Fruit fly (Drosophila melanogaster) whole organism, prepupa: ENCODE measurements around the gene CG43732.

ENCODE experiments used
- Blimp-1 ChIP-seq: fragments of 200-800 bp; sonication (Bioruptor generic); optimal IDR thresholded peaks from 3 replicates; lab custom pipeline; 2017; ENCODE audit warnings: missing biosample characterization, missing genetic modification characterization, mild to moderate bottlenecking, moderate library complexity, missing genetic modification reagents
- CG10631 ChIP-seq: fragments of 200-800 bp; sonication (Bioruptor generic); optimal IDR thresholded peaks from 2 replicates; lab custom pipeline; 2016; ENCODE audit warnings: missing biosample characterization, missing genetic modification characterization
- CG10669 ChIP-seq: fragments of 200-800 bp; sonication (Bioruptor generic); optimal IDR thresholded peaks from 3 replicates; lab custom pipeline; 2018; ENCODE audit warnings: missing biosample characterization, mild to moderate bottlenecking, missing genetic modification characterization, moderate library complexity
- CG11294 ChIP-seq: fragments of 200-800 bp; sonication (Bioruptor generic); IDR thresholded peaks from 2 replicates; pipeline ENCODE4 v1.3.6; 2022; ENCODE audit warnings: missing biosample characterization, missing genetic modification characterization
- CG11902 ChIP-seq: fragments of 200-800 bp; sonication (Bioruptor generic); optimal IDR thresholded peaks from 3 replicates; lab custom pipeline; 2016; ENCODE audit warnings: missing biosample characterization, missing genetic modification characterization
- CG15336 ChIP-seq: fragments of 200-800 bp; sonication (Bioruptor generic); IDR thresholded peaks from 2 replicates; pipeline ENCODE4 v1.3.6; 2022; ENCODE audit warnings: missing biosample characterization, missing genetic modification characterization
- CG1621 ChIP-seq: fragments of 200-800 bp; sonication (Bioruptor generic); optimal IDR thresholded peaks from 3 replicates; lab custom pipeline; 2018; ENCODE audit warnings: missing biosample characterization, mild to moderate bottlenecking, missing genetic modification characterization
- CG16779 ChIP-seq: fragments of 200-800 bp; sonication (Bioruptor generic); optimal IDR thresholded peaks from 3 replicates; lab custom pipeline; 2017; ENCODE audit warnings: missing biosample characterization, mild to moderate bottlenecking, missing genetic modification characterization
- CG3032 ChIP-seq: fragments of 200-800 bp; optimal IDR thresholded peaks from 2 replicates; lab custom pipeline; 2019; ENCODE audit warnings: missing biosample characterization, mild to moderate bottlenecking, missing genetic modification characterization, moderate library complexity
- CG31627 ChIP-seq: fragments of 200-800 bp; sonication (Bioruptor generic); optimal IDR thresholded peaks from 3 replicates; lab custom pipeline; 2016; ENCODE audit warnings: missing biosample characterization, missing genetic modification characterization
- CG32006 ChIP-seq: fragments of 200-800 bp; sonication (Bioruptor generic); optimal IDR thresholded peaks from 3 replicates; lab custom pipeline; 2017; ENCODE audit warnings: missing biosample characterization, mild to moderate bottlenecking, missing genetic modification characterization
- CG34406 ChIP-seq: fragments of 200-800 bp; sonication (Bioruptor generic); optimal IDR thresholded peaks from 3 replicates; lab custom pipeline; 2016; ENCODE audit warnings: missing biosample characterization, missing genetic modification characterization
- CG3919 ChIP-seq: fragments of 200-800 bp; sonication (Bioruptor generic); optimal IDR thresholded peaks from 3 replicates; lab custom pipeline; 2016; ENCODE audit warnings: missing biosample characterization, missing genetic modification characterization
- CG4318 ChIP-seq: fragments of 200-800 bp; sonication (Bioruptor generic); optimal IDR thresholded peaks from 3 replicates; lab custom pipeline; 2017; ENCODE audit warnings: missing biosample characterization, mild to moderate bottlenecking, missing genetic modification characterization
- CG6163 ChIP-seq: fragments of 200-800 bp; sonication (Bioruptor generic); IDR thresholded peaks from 3 replicates; pipeline ENCODE4 v1.3.6; 2022; ENCODE audit warnings: missing biosample characterization, missing genetic modification characterization
- CG6276 ChIP-seq: fragments of 200-800 bp; sonication (Bioruptor generic); optimal IDR thresholded peaks from 2 replicates; lab custom pipeline; 2017; ENCODE audit warnings: missing biosample characterization, mild to moderate bottlenecking, missing genetic modification characterization
- CG6792 ChIP-seq: fragments of 200-800 bp; sonication (Bioruptor generic); optimal IDR thresholded peaks from 3 replicates; lab custom pipeline; 2016; ENCODE audit warnings: missing biosample characterization, missing genetic modification characterization
- CG6808 ChIP-seq: fragments of 200-800 bp; sonication (Bioruptor generic); optimal IDR thresholded peaks from 3 replicates; lab custom pipeline; 2017; ENCODE audit warnings: missing biosample characterization, missing genetic modification characterization, mild to moderate bottlenecking, moderate library complexity, missing genetic modification reagents
- CG6854 ChIP-seq: fragments of 200-800 bp; sonication (Bioruptor generic); optimal IDR thresholded peaks from 2 replicates; lab custom pipeline; 2017; ENCODE audit warnings: missing biosample characterization, mild to moderate bottlenecking, missing genetic modification characterization
- CG7368 ChIP-seq: fragments of 200-800 bp; sonication (Bioruptor generic); optimal IDR thresholded peaks from 3 replicates; lab custom pipeline; 2016; ENCODE audit warnings: missing biosample characterization, missing genetic modification characterization
- CG8119 ChIP-seq: fragments of 200-800 bp; sonication (Bioruptor generic); IDR thresholded peaks from 3 replicates; pipeline ENCODE4 v1.3.6; 2022; ENCODE audit warnings: missing biosample characterization, missing genetic modification characterization
- CG8319 ChIP-seq: fragments of 200-800 bp; sonication (Bioruptor generic); optimal IDR thresholded peaks from 3 replicates; lab custom pipeline; 2016; ENCODE audit warnings: missing biosample characterization, missing genetic modification characterization
- CG9139 ChIP-seq: fragments of 200-800 bp; sonication (Bioruptor generic); optimal IDR thresholded peaks from 3 replicates; lab custom pipeline; 2017; ENCODE audit warnings: missing biosample characterization, mild to moderate bottlenecking, missing genetic modification characterization
- Eip75B ChIP-seq: fragments of 200-800 bp; sonication (Bioruptor generic); optimal IDR thresholded peaks from 3 replicates; lab custom pipeline; 2016; ENCODE audit warnings: missing biosample characterization, missing genetic modification characterization
- Eip93F ChIP-seq: fragments of 200-800 bp; sonication (Bioruptor generic); optimal IDR thresholded peaks from 2 replicates; lab custom pipeline; 2016; ENCODE audit warnings: missing biosample characterization, mild to moderate bottlenecking, missing genetic modification characterization
- Ets21C ChIP-seq: fragments of 200-800 bp; sonication (Bioruptor generic); optimal IDR thresholded peaks from 3 replicates; lab custom pipeline; 2016; ENCODE audit warnings: missing biosample characterization, missing genetic modification characterization
- Gug ChIP-seq: fragments of 200-800 bp; sonication (Bioruptor generic); IDR thresholded peaks from 2 replicates; pipeline ENCODE4 v1.3.6; 2022; ENCODE audit warnings: missing biosample characterization, missing genetic modification characterization
- Hr38 ChIP-seq: sonication (Bioruptor generic); optimal IDR thresholded peaks from 2 replicates; lab custom pipeline; 2016; ENCODE audit warnings: missing biosample characterization, missing genetic modification characterization
- Hr39 ChIP-seq: fragments of 200-800 bp; sonication (Bioruptor generic); optimal IDR thresholded peaks from 2 replicates; lab custom pipeline; 2016; ENCODE audit warnings: missing biosample characterization, missing genetic modification characterization
- Hr4 ChIP-seq: fragments of 200-800 bp; sonication (Bioruptor generic); optimal IDR thresholded peaks from 3 replicates; lab custom pipeline; 2016; ENCODE audit warnings: missing biosample characterization, missing genetic modification characterization
- Lpt ChIP-seq: fragments of 200-800 bp; sonication (Bioruptor generic); optimal IDR thresholded peaks from 3 replicates; lab custom pipeline; 2016; ENCODE audit warnings: missing biosample characterization, missing genetic modification characterization
- Met ChIP-seq: fragments of 200-800 bp; sonication (Bioruptor generic); optimal IDR thresholded peaks from 3 replicates; lab custom pipeline; 2016; ENCODE audit warnings: missing biosample characterization, missing genetic modification characterization
- OdsH ChIP-seq: fragments of 200-800 bp; sonication (Bioruptor generic); optimal IDR thresholded peaks from 3 replicates; lab custom pipeline; 2016; ENCODE audit warnings: missing biosample characterization, missing genetic modification characterization
- Smox ChIP-seq: fragments of 200-800 bp; sonication (Bioruptor generic); optimal IDR thresholded peaks from 3 replicates; lab custom pipeline; 2016; ENCODE audit warnings: missing biosample characterization, missing genetic modification characterization
- Sox14 ChIP-seq: fragments of 200-800 bp; sonication (Bioruptor generic); optimal IDR thresholded peaks from 3 replicates; lab custom pipeline; 2016; ENCODE audit warnings: missing biosample characterization, missing genetic modification characterization
- achi ChIP-seq: fragments of 200-800 bp; sonication (Bioruptor generic); optimal IDR thresholded peaks from 3 replicates; lab custom pipeline; 2016; ENCODE audit warnings: missing biosample characterization, missing genetic modification characterization
- acj6 ChIP-seq: fragments of 200-800 bp; sonication (Bioruptor generic); optimal IDR thresholded peaks from 3 replicates; lab custom pipeline; 2016; ENCODE audit warnings: missing biosample characterization, missing genetic modification characterization
- cyc ChIP-seq: fragments of 200-800 bp; sonication (Bioruptor generic); optimal IDR thresholded peaks from 3 replicates; lab custom pipeline; 2016; ENCODE audit warnings: missing biosample characterization, missing genetic modification characterization
- dac ChIP-seq: fragments of 200-800 bp; sonication (Bioruptor generic); optimal IDR thresholded peaks from 2 replicates; lab custom pipeline; 2017; ENCODE audit warnings: missing biosample characterization, mild to moderate bottlenecking, missing genetic modification characterization
- dsx ChIP-seq: fragments of 200-800 bp; optimal IDR thresholded peaks from 3 replicates; lab custom pipeline; 2019; ENCODE audit warnings: missing biosample characterization, mild to moderate bottlenecking, missing genetic modification characterization, moderate library complexity; ENCODE audit not compliant: poor library complexity, severe bottlenecking
- esn ChIP-seq: fragments of 200-800 bp; sonication (Bioruptor generic); optimal IDR thresholded peaks from 2 replicates; lab custom pipeline; 2016; ENCODE audit warnings: missing biosample characterization, mild to moderate bottlenecking, missing genetic modification characterization, moderate library complexity
- fd59A ChIP-seq: fragments of 200-800 bp; sonication (Bioruptor generic); optimal IDR thresholded peaks from 2 replicates; lab custom pipeline; 2017; ENCODE audit warnings: missing biosample characterization, mild to moderate bottlenecking, missing genetic modification characterization, missing genetic modification reagents
- fd85E ChIP-seq: fragments of 200-800 bp; sonication (Bioruptor generic); optimal IDR thresholded peaks from 3 replicates; lab custom pipeline; 2016; ENCODE audit warnings: missing biosample characterization, missing genetic modification characterization
- fkh ChIP-seq: fragments of 200-800 bp; sonication (Bioruptor generic); optimal IDR thresholded peaks from 3 replicates; lab custom pipeline; 2017; ENCODE audit warnings: missing biosample characterization, mild to moderate bottlenecking, missing genetic modification characterization, moderate library complexity
- lz ChIP-seq: fragments of 200-800 bp; sonication (Bioruptor generic); optimal IDR thresholded peaks from 3 replicates; lab custom pipeline; 2016; ENCODE audit warnings: missing biosample characterization, missing genetic modification characterization
- net ChIP-seq: fragments of 200-800 bp; sonication (Bioruptor generic); optimal IDR thresholded peaks from 3 replicates; lab custom pipeline; 2016; ENCODE audit warnings: missing biosample characterization, missing genetic modification characterization
- pdm3 ChIP-seq: fragments of 200-800 bp; sonication (Bioruptor generic); optimal IDR thresholded peaks from 3 replicates; lab custom pipeline; 2016; ENCODE audit warnings: missing biosample characterization, missing genetic modification characterization
- salr ChIP-seq, 2 experiments: fragments of 200-800 bp; sonication (Bioruptor generic); optimal IDR thresholded peaks; 3 replicates each; lab custom pipeline; 2016 to 2018; ENCODE audit warnings: missing biosample characterization in 2 of 2, missing genetic modification characterization in 2 of 2, mild to moderate bottlenecking in 1 of 2
- spab ChIP-seq: fragments of 200-800 bp; sonication (Bioruptor generic); optimal IDR thresholded peaks from 2 replicates; lab custom pipeline; 2017; ENCODE audit warnings: missing biosample characterization, mild to moderate bottlenecking, missing genetic modification characterization, missing genetic modification reagents
- ss ChIP-seq, 2 experiments: fragments of 200-800 bp; sonication (Bioruptor generic); optimal IDR thresholded peaks; 2 replicates in 1 of 2; 3 replicates in 1 of 2; lab custom pipeline; 2017 to 2018; ENCODE audit warnings: mild to moderate bottlenecking in 2 of 2, missing biosample characterization in 2 of 2, missing genetic modification characterization in 2 of 2, moderate library complexity in 1 of 2
- topi ChIP-seq: fragments of 200-800 bp; sonication (Bioruptor generic); optimal IDR thresholded peaks from 3 replicates; lab custom pipeline; 2016; ENCODE audit warnings: missing biosample characterization, missing genetic modification characterization
- vri ChIP-seq: fragments of 200-800 bp; sonication (Bioruptor generic); optimal IDR thresholded peaks from 3 replicates; lab custom pipeline; 2016; ENCODE audit warnings: missing biosample characterization, mild to moderate bottlenecking, missing genetic modification characterization

Gene CG43732

dm6 chr3R:18990514-18990913 lies 40.5 kb downstream of the CG43732 start:
- TF ChIP-seq Hr38 (GFP tag; lab: Kevin White, UChicago) (no peak), Eip93F (no peak), CG11902 (GFP tag; lab: Kevin White, UChicago) (peak; percentile 38), fd59A (GFP tag; lab: Kevin White, UChicago) (peak; percentile 66), cyc (GFP tag; lab: Kevin White, UChicago) (peak; percentile 66), dsx (GFP tag; lab: Kevin White, UChicago) (peak; percentile 6), CG8119 (GFP tag; lab: Robert Waterston, UW) (0 out of 3 replicates have a peak, but pooled peaks have one; percentile 20), Gug (GFP tag; lab: Robert Waterston, UW) (peak; percentile 38; the same call in 1 of the 2 replicates), CG3032 (tag; lab: Kevin White, UChicago) (peak; percentile 71), CG6276 (GFP tag; lab: Kevin White, UChicago) (no peak), spab (peak; percentile 62), net (GFP tag; lab: Kevin White, UChicago) (peak; percentile 38), achi (GFP tag; lab: Kevin White, UChicago) (peak; percentile 69), CG11294 (GFP tag; lab: Robert Waterston, UW) (no peak), CG6163 (GFP tag; lab: Robert Waterston, UW) (no peak), Blimp-1 (no peak), Sox14 (GFP tag; lab: Kevin White, UChicago) (peak; percentile 70), CG15336 (GFP tag; lab: Robert Waterston, UW) (no peak), dac (GFP tag; lab: Kevin White, UChicago) (no peak), CG1621 (peak; percentile 24), Ets21C (GFP tag; lab: Kevin White, UChicago) (peak; percentile 59), Hr39 (GFP tag; lab: Kevin White, UChicago) (peak; percentile 66), CG10669 (GFP tag; lab: Kevin White, UChicago) (peak; percentile 65), CG9139 (GFP tag; lab: Kevin White, UChicago) (no peak), CG3919 (GFP tag; lab: Kevin White, UChicago) (peak; percentile 64), topi (GFP tag; lab: Kevin White, UChicago) (peak; percentile 85), fkh (GFP tag; lab: Kevin White, UChicago) (no peak), Lpt (GFP tag; lab: Kevin White, UChicago) (no peak), CG10631 (GFP tag; lab: Kevin White, UChicago) (peak; percentile 78), CG32006 (GFP tag; lab: Kevin White, UChicago) (peak; percentile 55), CG7368 (GFP tag; lab: Kevin White, UChicago) (peak; percentile 48), Met (peak; percentile 84), vri (GFP tag; lab: Kevin White, UChicago) (peak; percentile 24), esn (GFP tag; lab: Kevin White, UChicago) (peak; percentile 88), salr (GFP tag; optimal IDR thresholded peaks at IDR 0.05; lab: Kevin White, UChicago) (peak in 1 of 2 experiments; percentile 66), CG16779 (peak; percentile 40), ss (GFP tag; optimal IDR thresholded peaks at IDR 0.05; lab: Kevin White, UChicago) (peak in 1 of 2 experiments; percentile 11), pdm3 (peak; percentile 55), CG6792 (GFP tag; lab: Kevin White, UChicago) (peak; percentile 68), fd85E (GFP tag; lab: Kevin White, UChicago) (no peak), CG4318 (GFP tag; lab: Kevin White, UChicago) (peak; percentile 9), CG34406 (GFP tag; lab: Kevin White, UChicago) (peak; percentile 71), lz (GFP tag; lab: Kevin White, UChicago) (peak; percentile 80), acj6 (GFP tag; lab: Kevin White, UChicago) (peak; percentile 75), Smox (peak; percentile 78), CG8319 (GFP tag; lab: Kevin White, UChicago) (peak; percentile 49), CG6854 (GFP tag; lab: Kevin White, UChicago) (no peak), Eip75B (GFP tag; lab: Kevin White, UChicago) (peak; percentile 80), CG31627 (GFP tag; lab: Kevin White, UChicago) (peak; percentile 72), OdsH (GFP tag; lab: Kevin White, UChicago) (peak; percentile 69), Hr4 (GFP tag; lab: Kevin White, UChicago) (peak; percentile 2), CG6808 (peak; percentile 75)
